Fruit fly (Drosophila melanogaster): ENCODE results near the gene CG18547.

- TF ChIP-seq CTCF (optimal IDR thresholded peaks at IDR 0.05) (no peak), CG8478 (optimal IDR thresholded peaks at IDR 0.05) (no peak)
Observed at dm6 chr3R:11947959-11948358, 32.2 kb downstream of the CG18547 start.

Data from S2 (cell line).